Worm (Caenorhabditis elegans): ENCODE results near the gene fbxa-73.

ce11 chrIII:2291139-2291538, 37.9 kb downstream of the fbxa-73 start, which contains the start of gene fbxa-219:
- TF ChIP-seq skn-1 (tag; optimal IDR thresholded peaks at IDR 0.05), result no peak
- no peak for TF ChIP-seq pqm-1 (tag; optimal IDR thresholded peaks at IDR 0.05)
- TF ChIP-seq nhr-77 (tag; optimal IDR thresholded peaks at IDR 0.05), result no peak
- no peak for TF ChIP-seq pag-3 (tag; optimal IDR thresholded peaks at IDR 0.05; ENCODE audit: borderline replicate concordance, insufficient read depth)
- TF ChIP-seq zag-1 (tag; optimal IDR thresholded peaks at IDR 0.05), result no peak
- no peak for TF ChIP-seq nhr-90 (tag; optimal IDR thresholded peaks at IDR 0.05; ENCODE audit: poor library complexity)
- no peak for TF ChIP-seq sptf-1 (tag; optimal IDR thresholded peaks at IDR 0.05)
- TF ChIP-seq sox-4 (tag; optimal IDR thresholded peaks at IDR 0.05), result no peak
- no peak for TF ChIP-seq alr-1 (tag; optimal IDR thresholded peaks at IDR 0.05; ENCODE audit: borderline replicate concordance)
- no peak for TF ChIP-seq mab-9 (GFP tag; IDR thresholded peaks at IDR 0.05)
- no peak for TF ChIP-seq mep-1 (tag; optimal IDR thresholded peaks at IDR 0.05)
- no peak for TF ChIP-seq nhr-28 (tag; optimal IDR thresholded peaks at IDR 0.05)

Data from whole organism, L1 larva.